Worm (Caenorhabditis elegans) whole organism, mixed stage, embryonic: ENCODE data around the gene T20B5.2.

Experiments used
- elt-1 ChIP-seq: sonication (generic microtip); optimal IDR thresholded peaks from 2 replicates; lab custom pipeline; 2017; ENCODE audit warnings: missing genetic modification characterization, mild to moderate bottlenecking, missing compliant biosample characterization, antibody characterized with exemption, moderate library complexity, borderline replicate concordance; ENCODE audit not compliant: insufficient read depth
- flh-1 ChIP-seq: fragments of 200-800 bp; sonication (Bioruptor generic); optimal IDR thresholded peaks from 2 replicates; lab custom pipeline; 2018; ENCODE audit warnings: mild to moderate bottlenecking, missing genetic modification characterization, moderate library complexity, missing compliant biosample characterization
- lin-32 ChIP-seq: fragments of 200-800 bp; sonication (Bioruptor generic); optimal IDR thresholded peaks from 2 replicates; lab custom pipeline; 2018; ENCODE audit warnings: mild to moderate bottlenecking, missing genetic modification characterization, missing compliant biosample characterization
- mep-1 ChIP-seq: fragments of 150-350 bp; optimal IDR thresholded peaks from 2 replicates; lab custom pipeline; 2017; ENCODE audit warnings: missing biosample characterization, missing genetic modification reagents, missing genetic modification characterization, inconsistent platforms
- nhr-28 ChIP-seq: fragments of 150-350 bp; optimal IDR thresholded peaks from 2 replicates; lab custom pipeline; 2014; ENCODE audit warnings: missing biosample characterization, missing genetic modification characterization
- nhr-76 ChIP-seq: sonication (generic microtip); optimal IDR thresholded peaks from 2 replicates; lab custom pipeline; 2017; ENCODE audit warnings: missing biosample characterization, missing genetic modification characterization
- unc-62 ChIP-seq: fragments of 150-350 bp; optimal IDR thresholded peaks from 2 replicates; lab custom pipeline; 2014; ENCODE audit warnings: missing biosample characterization, missing genetic modification reagents, missing genetic modification characterization
- ztf-11 ChIP-seq: fragments of 150-350 bp; optimal IDR thresholded peaks from 2 replicates; lab custom pipeline; 2014; ENCODE audit warnings: missing biosample characterization, missing genetic modification characterization

DNA sequence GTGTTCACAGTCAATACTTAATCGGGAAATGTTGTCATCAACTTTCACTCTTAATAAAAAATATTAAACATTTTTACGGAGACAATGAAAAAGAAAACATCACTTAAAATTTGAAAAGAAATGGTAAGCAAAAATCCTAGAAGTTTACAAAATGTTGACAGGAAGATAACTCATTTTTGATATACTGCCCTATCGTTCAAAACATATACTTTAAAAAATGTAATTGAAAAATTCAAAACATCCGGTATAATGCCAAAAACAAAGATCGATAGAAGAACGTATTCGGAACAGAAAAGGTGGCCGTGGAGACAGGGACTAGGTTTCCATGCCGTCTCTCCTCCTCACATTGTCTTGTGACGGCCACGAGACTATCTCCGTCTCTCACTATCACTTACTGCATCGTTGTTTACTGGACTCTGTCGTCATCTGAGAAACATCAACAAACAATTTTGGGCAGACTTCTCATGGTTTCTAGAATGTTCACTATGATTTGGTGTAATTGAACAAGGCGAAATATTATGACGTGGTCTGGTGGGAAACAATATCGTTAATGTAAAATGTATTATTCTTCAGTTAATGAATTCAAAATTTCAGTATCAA lies 16.5 kb downstream of the T20B5.2 start, which contains the start of gene oga-1:
- TF ChIP-seq unc-62 (GFP tag; lab: Kevin White, UChicago), result peak; percentile 40
- TF ChIP-seq flh-1, result no peak
- TF ChIP-seq mep-1, result peak; percentile 24
- no peak for TF ChIP-seq nhr-76 (tag; lab: Kevin White, UChicago)
- no peak for TF ChIP-seq nhr-28 (tag; lab: Kevin White, UChicago)
- TF ChIP-seq ztf-11 (tag; lab: Kevin White, UChicago), result no peak
- TF ChIP-seq lin-32 (GFP tag; lab: Kevin White, UChicago), result no peak
- TF ChIP-seq elt-1 (tag; lab: Kevin White, UChicago), result no peak
